Fruit fly (Drosophila melanogaster) whole organism, embryonic: ENCODE results near the gene CG31633.

Experiments used
- Atf-2 ChIP-seq: fragments of 200-800 bp; sonication (Bioruptor generic); optimal IDR thresholded peaks from 2 replicates; lab custom pipeline; 2016; ENCODE audit warnings: missing biosample characterization, missing genetic modification characterization
- Awh ChIP-seq: fragments of 200-800 bp; sonication (Bioruptor generic); IDR thresholded peaks from 2 replicates; pipeline ENCODE4, ENCODE4 v1.3.6; 2022; ENCODE audit warnings: missing biosample characterization, missing genetic modification characterization
- CG10209 ChIP-seq: fragments of 200-800 bp; sonication (Bioruptor generic); optimal IDR thresholded peaks from 3 replicates; lab custom pipeline; 2017; ENCODE audit warnings: missing biosample characterization, mild to moderate bottlenecking, missing genetic modification characterization, missing genetic modification reagents
- CG10654 ChIP-seq: fragments of 200-800 bp; sonication (Bioruptor generic); optimal IDR thresholded peaks from 2 replicates; lab custom pipeline; 2016; ENCODE audit warnings: missing biosample characterization, missing genetic modification characterization
- CG10959 ChIP-seq: fragments of 200-800 bp; sonication (Bioruptor generic); IDR thresholded peaks from 2 replicates; pipeline ENCODE4 v1.3.6; 2022; ENCODE audit warnings: missing biosample characterization, missing genetic modification characterization
- CG11723 ChIP-seq: fragments of 200-800 bp; sonication (Bioruptor generic); optimal IDR thresholded peaks from 2 replicates; lab custom pipeline; 2017; ENCODE audit warnings: missing biosample characterization, mild to moderate bottlenecking, missing genetic modification characterization
- CG12236 ChIP-seq: fragments of 200-800 bp; sonication (Bioruptor generic); optimal IDR thresholded peaks from 2 replicates; lab custom pipeline; 2016; ENCODE audit warnings: missing biosample characterization, missing genetic modification characterization
- CG12299 ChIP-seq: fragments of 200-800 bp; sonication (Bioruptor generic); optimal IDR thresholded peaks from 2 replicates; lab custom pipeline; 2018; ENCODE audit warnings: missing biosample characterization, mild to moderate bottlenecking, missing genetic modification characterization
- CG13424 ChIP-seq: fragments of 200-800 bp; sonication (Bioruptor generic); optimal IDR thresholded peaks from 2 replicates; lab custom pipeline; 2019; ENCODE audit warnings: missing biosample characterization, mild to moderate bottlenecking, missing genetic modification characterization, moderate library complexity
- CG13624 ChIP-seq: fragments of 200-800 bp; sonication (Bioruptor generic); optimal IDR thresholded peaks from 2 replicates; lab custom pipeline; 2016; ENCODE audit warnings: missing biosample characterization, missing genetic modification characterization
- CG14965 ChIP-seq: fragments of 200-800 bp; sonication (Bioruptor generic); optimal IDR thresholded peaks from 2 replicates; lab custom pipeline; 2016; ENCODE audit warnings: missing biosample characterization, missing genetic modification characterization, borderline replicate concordance
- CG1647 ChIP-seq: fragments of 200-800 bp; sonication (Bioruptor generic); optimal IDR thresholded peaks from 3 replicates; lab custom pipeline; 2016; ENCODE audit warnings: missing biosample characterization, missing genetic modification characterization
- CG17802 ChIP-seq: fragments of 200-800 bp; sonication (Bioruptor generic); optimal IDR thresholded peaks from 2 replicates; lab custom pipeline; 2018; ENCODE audit warnings: missing biosample characterization, mild to moderate bottlenecking, missing genetic modification characterization, moderate library complexity
- CG1792 ChIP-seq: fragments of 200-800 bp; sonication (Bioruptor generic); optimal IDR thresholded peaks from 2 replicates; lab custom pipeline; 2016; ENCODE audit warnings: missing biosample characterization, missing genetic modification characterization
- CG18262 ChIP-seq: fragments of 200-800 bp; optimal IDR thresholded peaks from 3 replicates; lab custom pipeline; 2019; ENCODE audit warnings: missing biosample characterization, mild to moderate bottlenecking, missing genetic modification characterization, moderate library complexity
- CG2116 ChIP-seq: fragments of 200-800 bp; sonication (Bioruptor generic); optimal IDR thresholded peaks from 3 replicates; lab custom pipeline; 2018; ENCODE audit warnings: missing biosample characterization, mild to moderate bottlenecking, missing genetic modification characterization
- CG2712 ChIP-seq: fragments of 200-800 bp; optimal IDR thresholded peaks from 3 replicates; lab custom pipeline; 2019; ENCODE audit warnings: missing biosample characterization, mild to moderate bottlenecking, missing genetic modification characterization, moderate library complexity
- CG2889 ChIP-seq: fragments of 200-800 bp; sonication (Bioruptor generic); IDR thresholded peaks from 3 replicates; pipeline ENCODE4 v1.3.6; 2022; ENCODE audit warnings: missing biosample characterization, missing genetic modification characterization
- CG3847 ChIP-seq: fragments of 200-800 bp; sonication (Bioruptor generic); IDR thresholded peaks from 2 replicates; pipeline ENCODE4 v1.3.6; 2022; ENCODE audit warnings: missing biosample characterization, missing genetic modification characterization
- CG43689 ChIP-seq: fragments of 200-800 bp; sonication (Bioruptor generic); IDR thresholded peaks from 2 replicates; pipeline ENCODE4 v1.3.6; 2022; ENCODE audit warnings: missing biosample characterization, missing genetic modification characterization
- CG4424 ChIP-seq: fragments of 200-800 bp; sonication (Bioruptor generic); optimal IDR thresholded peaks from 3 replicates; lab custom pipeline; 2016; ENCODE audit warnings: missing biosample characterization, missing genetic modification characterization
- CG7556 ChIP-seq: fragments of 200-800 bp; sonication (Bioruptor generic); optimal IDR thresholded peaks from 2 replicates; lab custom pipeline; 2017; ENCODE audit warnings: missing biosample characterization, mild to moderate bottlenecking, missing genetic modification characterization
- CG7987 ChIP-seq: fragments of 200-800 bp; sonication (Bioruptor generic); optimal IDR thresholded peaks from 2 replicates; lab custom pipeline; 2018; ENCODE audit warnings: missing biosample characterization, mild to moderate bottlenecking, missing genetic modification characterization, moderate library complexity
- E2f1 ChIP-seq: fragments of 200-800 bp; sonication (Bioruptor generic); IDR thresholded peaks from 2 replicates; pipeline ENCODE4 v1.3.6; 2022; ENCODE audit warnings: missing biosample characterization, missing genetic modification characterization
- Eip74EF ChIP-seq, 2 experiments: fragments of 200-800 bp in 1 of 2; fragments of >200 bp in 1 of 2; sonication (Bioruptor generic) in 1 of 2; optimal IDR thresholded peaks; 2 replicates each; lab custom pipeline; 2017 to 2019; ENCODE audit warnings: missing biosample characterization in 2 of 2, missing genetic modification characterization in 2 of 2, mild to moderate bottlenecking in 1 of 2, moderate library complexity in 1 of 2
- Hr39 ChIP-seq: fragments of >200 bp; optimal IDR thresholded peaks from 2 replicates; lab custom pipeline; 2017
- Hr51 ChIP-seq, 2 experiments: fragments of 200-800 bp; sonication (Bioruptor generic); optimal IDR thresholded peaks; 2 replicates in 1 of 2; 3 replicates in 1 of 2; lab custom pipeline; 2016 to 2018; ENCODE audit warnings: missing biosample characterization in 2 of 2, missing genetic modification characterization in 2 of 2, mild to moderate bottlenecking in 1 of 2, moderate library complexity in 1 of 2
- Hsf ChIP-seq: fragments of 200-800 bp; sonication (Bioruptor generic); optimal IDR thresholded peaks from 3 replicates; lab custom pipeline; 2016; ENCODE audit warnings: missing biosample characterization, missing genetic modification characterization
- Mad ChIP-seq: fragments of 200-800 bp; sonication (Bioruptor generic); optimal IDR thresholded peaks from 2 replicates; lab custom pipeline; 2016; ENCODE audit warnings: missing biosample characterization, missing genetic modification characterization
- Oli ChIP-seq: fragments of 200-800 bp; sonication (Bioruptor generic); optimal IDR thresholded peaks from 2 replicates; lab custom pipeline; 2018; ENCODE audit warnings: missing biosample characterization, mild to moderate bottlenecking, missing genetic modification characterization, moderate library complexity
- Six4 ChIP-seq: fragments of 200-800 bp; sonication (Bioruptor generic); optimal IDR thresholded peaks from 2 replicates; lab custom pipeline; 2016; ENCODE audit warnings: missing biosample characterization, missing genetic modification characterization
- Sry-β ChIP-seq: fragments of 200-800 bp; sonication (Bioruptor generic); optimal IDR thresholded peaks from 2 replicates; lab custom pipeline; 2018; ENCODE audit warnings: missing biosample characterization, mild to moderate bottlenecking, missing genetic modification characterization, moderate library complexity
- TFAM ChIP-seq: fragments of 200-800 bp; sonication (Bioruptor generic); optimal IDR thresholded peaks from 2 replicates; lab custom pipeline; 2017; ENCODE audit warnings: missing biosample characterization, missing genetic modification characterization, inconsistent platforms
- Xbp1 ChIP-seq: fragments of 200-800 bp; sonication (Bioruptor generic); optimal IDR thresholded peaks from 3 replicates; lab custom pipeline; 2016; ENCODE audit warnings: missing biosample characterization, mild to moderate bottlenecking, missing genetic modification characterization
- ato ChIP-seq: fragments of 200-800 bp; sonication (Bioruptor generic); IDR thresholded peaks from 2 replicates; pipeline ENCODE4 v1.3.6; 2022; ENCODE audit warnings: missing biosample characterization, missing genetic modification characterization; ENCODE audit not compliant: partially characterized antibody
- bowl ChIP-seq: fragments of 200-800 bp; sonication (Bioruptor generic); IDR thresholded peaks from 2 replicates; pipeline ENCODE4 v1.3.6; 2022; ENCODE audit warnings: missing biosample characterization, missing genetic modification characterization
- cas ChIP-seq: fragments of 200-800 bp; sonication (Bioruptor generic); IDR thresholded peaks from 2 replicates; pipeline ENCODE4 v1.3.6; 2022; ENCODE audit warnings: missing biosample characterization, missing genetic modification characterization
- fd3F ChIP-seq: fragments of 200-800 bp; sonication (Bioruptor generic); optimal IDR thresholded peaks from 2 replicates; lab custom pipeline; 2018; ENCODE audit warnings: missing biosample characterization, mild to moderate bottlenecking, missing genetic modification characterization, moderate library complexity
- gem ChIP-seq: fragments of 200-800 bp; sonication (Bioruptor generic); optimal IDR thresholded peaks from 2 replicates; lab custom pipeline; 2019; ENCODE audit warnings: missing biosample characterization, mild to moderate bottlenecking, missing genetic modification characterization, moderate library complexity
- ham ChIP-seq: fragments of 200-800 bp; sonication (Bioruptor generic); IDR thresholded peaks from 2 replicates; pipeline ENCODE4 v1.3.6; 2022; ENCODE audit warnings: missing biosample characterization, missing genetic modification characterization
- jigr1 ChIP-seq: fragments of 200-800 bp; sonication (Bioruptor generic); IDR thresholded peaks from 3 replicates; pipeline ENCODE4 v1.3.6; 2022; ENCODE audit warnings: missing biosample characterization, missing genetic modification characterization
- jing ChIP-seq: fragments of 200-800 bp; sonication (Bioruptor generic); optimal IDR thresholded peaks from 2 replicates; lab custom pipeline; 2018; ENCODE audit warnings: missing biosample characterization, mild to moderate bottlenecking, missing genetic modification characterization
- luna ChIP-seq: fragments of 200-800 bp; sonication (Bioruptor generic); optimal IDR thresholded peaks from 2 replicates; lab custom pipeline; 2016; ENCODE audit warnings: missing biosample characterization, missing genetic modification characterization
- pnt ChIP-seq: fragments of 200-800 bp; sonication (Bioruptor generic); optimal IDR thresholded peaks from 3 replicates; lab custom pipeline; 2016; ENCODE audit warnings: missing biosample characterization, missing genetic modification characterization
- pzg ChIP-seq: fragments of 200-800 bp; sonication (Bioruptor generic); optimal IDR thresholded peaks from 3 replicates; lab custom pipeline; 2018; ENCODE audit warnings: missing biosample characterization, mild to moderate bottlenecking, missing genetic modification characterization, moderate library complexity
- seq ChIP-seq: fragments of 200-800 bp; sonication (Bioruptor generic); IDR thresholded peaks from 2 replicates; pipeline ENCODE4 v1.3.6; 2022; ENCODE audit warnings: missing biosample characterization, missing genetic modification characterization
- tin ChIP-seq: fragments of 200-800 bp; sonication (Bioruptor generic); optimal IDR thresholded peaks from 3 replicates; lab custom pipeline; 2016; ENCODE audit warnings: missing biosample characterization, missing genetic modification characterization
- ttk ChIP-seq: fragments of 200-800 bp; sonication (Bioruptor generic); IDR thresholded peaks from 2 replicates; pipeline ENCODE4 v2.1.2; 2022; ENCODE audit warnings: missing biosample characterization, missing genetic modification characterization
- vfl ChIP-seq: fragments of 200-800 bp; sonication (Bioruptor generic); optimal IDR thresholded peaks from 2 replicates; lab custom pipeline; 2016; ENCODE audit warnings: missing biosample characterization, missing genetic modification characterization

Gene CG31633

dm6 chr2L:6673211-6674012 is 17.3 kb upstream of the CG31633 start, which contains the start of gene Spn27A (continued):
- TF ChIP-seq E2f1: 0 out of 2 replicates have a peak, but pooled peaks have one; percentile 34
- TF ChIP-seq Awh: peak; percentile 41; the same call in 1 of the 2 replicates
- TF ChIP-seq pzg (GFP tag; lab: Kevin White, UChicago): peak; percentile 75
- TF ChIP-seq CG17802 (tag; lab: Kevin White, UChicago): no peak
- no peak for TF ChIP-seq jigr1 (GFP tag; lab: Robert Waterston, UW)
- peak; percentile 61 for TF ChIP-seq CG13424 (tag; lab: Kevin White, UChicago)
- TF ChIP-seq luna: peak; percentile 29
- peak; percentile 26; the same call in 1 of the 2 replicates for TF ChIP-seq seq (GFP tag; lab: Robert Waterston, UW)
- peak; percentile 68 for TF ChIP-seq CG7556 (GFP tag; lab: Kevin White, UChicago)
- peak in 1 of 2 experiments; percentile 30 for TF ChIP-seq Hr51 (GFP tag; optimal IDR thresholded peaks at IDR 0.05; lab: Kevin White, UChicago)
- TF ChIP-seq tin: peak; percentile 48
- TF ChIP-seq CG3847 (GFP tag; lab: Robert Waterston, UW): peak; percentile 41
- TF ChIP-seq CG4424 (GFP tag; lab: Kevin White, UChicago): peak; percentile 57
- peak; percentile 71 for TF ChIP-seq CG18262
- no peak for TF ChIP-seq ham (GFP tag; lab: Robert Waterston, UW)
- peak; percentile 32 for TF ChIP-seq Atf-2 (GFP tag; lab: Kevin White, UChicago)
- TF ChIP-seq CG2116: peak; percentile 31
- no peak for TF ChIP-seq Hr39 (lab: Kevin White, UChicago)
- TF ChIP-seq CG10654 (GFP tag; lab: Kevin White, UChicago): peak; percentile 43
- peak; percentile 47 for TF ChIP-seq CG1792 (GFP tag; lab: Kevin White, UChicago)
- TF ChIP-seq CG12236: no peak
- peak; percentile 54 for TF ChIP-seq Sry-β
- peak; percentile 74 for TF ChIP-seq CG2712 (tag; lab: Kevin White, UChicago)
- TF ChIP-seq Oli (tag; lab: Kevin White, UChicago): peak; percentile 63
- no peak for TF ChIP-seq CG1647 (GFP tag; lab: Kevin White, UChicago)
- TF ChIP-seq Eip74EF (GFP tag; optimal IDR thresholded peaks at IDR 0.05; lab: Kevin White, UChicago): peak in 1 of 2 experiments; percentile 53
- TF ChIP-seq CG7987: no peak
- TF ChIP-seq jing (GFP tag; lab: Kevin White, UChicago): peak; percentile 51
- peak; percentile 56 for TF ChIP-seq CG10209
- TF ChIP-seq Six4 (GFP tag; lab: Kevin White, UChicago): peak; percentile 25
- peak; percentile 64 for TF ChIP-seq Xbp1 (GFP tag; lab: Kevin White, UChicago)
- TF ChIP-seq bowl (GFP tag; lab: Robert Waterston, UW): no peak
- no peak for TF ChIP-seq cas (GFP tag; lab: Robert Waterston, UW)
- peak; percentile 27 for TF ChIP-seq fd3F (GFP tag; lab: Kevin White, UChicago)
- peak; percentile 68 for TF ChIP-seq Hsf (GFP tag; lab: Kevin White, UChicago)
- no peak for TF ChIP-seq Mad (GFP tag; lab: Kevin White, UChicago)
- TF ChIP-seq TFAM (GFP tag; lab: Kevin White, UChicago): no peak
- TF ChIP-seq CG14965 (GFP tag; lab: Kevin White, UChicago): no peak
- TF ChIP-seq ato (GFP tag; lab: Robert Waterston, UW): no peak
- no peak for TF ChIP-seq CG2889 (GFP tag; lab: Robert Waterston, UW)
- peak; percentile 52 for TF ChIP-seq CG12299 (tag; lab: Kevin White, UChicago)
- no peak for TF ChIP-seq CG10959 (GFP tag; lab: Robert Waterston, UW)
- TF ChIP-seq pnt (GFP tag; lab: Kevin White, UChicago): peak; percentile 55
- peak; percentile 6 for TF ChIP-seq vfl
- peak; percentile 65 for TF ChIP-seq CG13624
- TF ChIP-seq ttk: no peak
- TF ChIP-seq CG11723: peak; percentile 35
- TF ChIP-seq gem (tag; lab: Kevin White, UChicago): peak; percentile 73
- no peak for TF ChIP-seq CG43689 (GFP tag; lab: Robert Waterston, UW)
